Worm (Caenorhabditis elegans) whole organism, young adult: Measurements from ENCODE around the gene acs-18.

Experiments used
- Y56A3A.18 ChIP-seq: fragments of 200-800 bp; sonication (Bioruptor generic); IDR thresholded peaks from 2 replicates; pipeline ENCODE4 v1.3.6; 2022; ENCODE audit warnings: missing genetic modification reagents, missing genetic modification characterization, missing compliant biosample characterization
- Y67H2A.10 ChIP-seq: fragments of 200-800 bp; sonication (Bioruptor generic); conservative IDR thresholded peaks from 2 replicates; pipeline ENCODE4 v1.3.6; 2022; ENCODE audit warnings: missing genetic modification reagents, missing genetic modification characterization, missing compliant biosample characterization
- ama-1 ChIP-seq, 3 experiments: fragments of 150-350 bp in 1 of 3; sonication (generic microtip) in 2 of 3; optimal IDR thresholded peaks; 2 replicates each; lab custom pipeline; 2014 to 2018; ENCODE audit warnings: missing biosample characterization in 2 of 3, missing genetic modification characterization in 2 of 3, missing genetic modification reagents in 2 of 3
- attf-3 ChIP-seq: fragments of 200-800 bp; sonication (Bioruptor generic); conservative IDR thresholded peaks from 2 replicates; pipeline ENCODE4 v1.3.6; 2022; ENCODE audit warnings: missing genetic modification reagents, missing genetic modification characterization, missing compliant biosample characterization
- ceh-91 ChIP-seq: fragments of 200-800 bp; sonication (Bioruptor generic); IDR thresholded peaks from 2 replicates; pipeline ENCODE4 v1.3.6; 2022; ENCODE audit warnings: missing genetic modification reagents, missing genetic modification characterization, missing compliant biosample characterization
- ets-4 ChIP-seq: fragments of 200-800 bp; sonication (Bioruptor generic); optimal IDR thresholded peaks from 2 replicates; lab custom pipeline; 2018; ENCODE audit warnings: mild to moderate bottlenecking, missing genetic modification characterization, missing compliant biosample characterization
- fkh-3 ChIP-seq: sonication (generic microtip); optimal IDR thresholded peaks from 2 replicates; lab custom pipeline; 2016; ENCODE audit warnings: mild to moderate bottlenecking, missing genetic modification characterization, missing compliant biosample characterization
- hmg-1.2 ChIP-seq: fragments of 200-800 bp; sonication (Bioruptor generic); IDR thresholded peaks from 2 replicates; pipeline ENCODE4 v1.3.6; 2022; ENCODE audit warnings: missing genetic modification reagents, missing genetic modification characterization, missing compliant biosample characterization
- hmg-20 ChIP-seq: fragments of 200-800 bp; sonication (Bioruptor generic); IDR thresholded peaks from 2 replicates; pipeline ENCODE4 v1.3.6; 2022; ENCODE audit warnings: missing genetic modification reagents, missing genetic modification characterization, missing compliant biosample characterization
- madf-3 ChIP-seq: fragments of 200-800 bp; sonication (Bioruptor generic); IDR thresholded peaks from 2 replicates; pipeline ENCODE4 v1.3.6; 2022; ENCODE audit warnings: missing genetic modification reagents, missing genetic modification characterization, missing compliant biosample characterization
- snpc-4 ChIP-seq, 5 experiments: fragments of 150-350 bp in 1 of 5; sonication (generic microtip) in 4 of 5; optimal IDR thresholded peaks; 2 replicates each; lab custom pipeline; 2014 to 2018; ENCODE audit warnings: missing genetic modification characterization in 5 of 5, missing biosample characterization in 3 of 5, antibody characterized with exemption in 2 of 5, mild to moderate bottlenecking in 2 of 5, missing compliant biosample characterization in 2 of 5, missing genotype in 2 of 5, moderate library complexity in 2 of 5, missing genetic modification reagents in 1 of 5
- somi-1 ChIP-seq: fragments of 200-800 bp; sonication (Bioruptor generic); optimal IDR thresholded peaks from 2 replicates; lab custom pipeline; 2018; ENCODE audit warnings: mild to moderate bottlenecking, missing genetic modification characterization, missing compliant biosample characterization
- tbp1 ChIP-seq: fragments of 200-800 bp; sonication (Bioruptor generic); optimal IDR thresholded peaks from 2 replicates; lab custom pipeline; 2018; ENCODE audit warnings: mild to moderate bottlenecking, missing genetic modification characterization, missing compliant biosample characterization
- unc-62 ChIP-seq: fragments of 150-350 bp; optimal IDR thresholded peaks from 2 replicates; lab custom pipeline; 2014; ENCODE audit warnings: missing biosample characterization, missing genetic modification reagents, missing genetic modification characterization

ce11 chrIV:10357072-10357471 lies 43.6 kb upstream of the acs-18 start, which contains the start of gene R11A8.1:
- TF ChIP-seq somi-1 (GFP tag; lab: Kevin White, UChicago): no peak
- TF ChIP-seq snpc-4 (GFP tag; optimal IDR thresholded peaks at IDR 0.05; lab: Kevin White, UChicago): no peak
- TF ChIP-seq snpc-4 (tag; optimal IDR thresholded peaks at IDR 0.05; lab: Kevin White, UChicago): no peak
- TF ChIP-seq attf-3 (GFP tag; lab: Robert Waterston, UW): no peak
- no peak for TF ChIP-seq fkh-3 (tag; lab: Kevin White, UChicago)
- TF ChIP-seq ama-1 (optimal IDR thresholded peaks at IDR 0.05; lab: Kevin White, UChicago): no peak
- no peak for TF ChIP-seq ama-1 (GFP tag; optimal IDR thresholded peaks at IDR 0.05; lab: Kevin White, UChicago)
- no peak for TF ChIP-seq Y67H2A.10 (GFP tag; lab: Robert Waterston, UW)
- TF ChIP-seq ets-4 (GFP tag; lab: Kevin White, UChicago): no peak
- no peak for TF ChIP-seq hmg-1.2 (GFP tag; lab: Robert Waterston, UW)
- no peak for TF ChIP-seq hmg-20 (GFP tag; lab: Robert Waterston, UW)
- no peak for TF ChIP-seq unc-62 (GFP tag; lab: Kevin White, UChicago)
- TF ChIP-seq Y56A3A.18 (GFP tag; lab: Robert Waterston, UW): no peak
- no peak for TF ChIP-seq ceh-91
- no peak for TF ChIP-seq madf-3 (GFP tag; lab: Robert Waterston, UW)
- no peak for TF ChIP-seq tbp1 (GFP tag; lab: Kevin White, UChicago)
